Fruit fly (Drosophila melanogaster) whole organism, wandering third instar larva: ENCODE data around the gene BRWD3.
A peak's percentile ranks its signal among the peaks of the same experiment; 100 is the strongest.

Experiments used
- Abd-B ChIP-seq: fragments of >200 bp; optimal IDR thresholded peaks from 2 replicates; lab custom pipeline; 2017; ENCODE audit warnings: missing biosample characterization, missing genetic modification characterization
- CG32264 ChIP-seq: fragments of 200-800 bp; sonication (Bioruptor generic); optimal IDR thresholded peaks from 2 replicates; lab custom pipeline; 2016; ENCODE audit warnings: missing biosample characterization, missing genetic modification characterization
- Dfd ChIP-seq: fragments of >200 bp; optimal IDR thresholded peaks from 2 replicates; lab custom pipeline; 2017; ENCODE audit warnings: missing biosample characterization, missing genetic modification characterization
- Dif ChIP-seq: fragments of 200-275, 200-300 bp; sonication (Bioruptor generic); optimal IDR thresholded peaks from 2 replicates; lab custom pipeline; 2018; ENCODE audit warnings: missing biosample characterization, missing genetic modification characterization; ENCODE audit not compliant: partially characterized antibody
- GATAd ChIP-seq: sonication (Bioruptor generic); optimal IDR thresholded peaks from 2 replicates; lab custom pipeline; 2016; ENCODE audit warnings: missing biosample characterization, missing genetic modification characterization
- HLH106 ChIP-seq: fragments of 200-800 bp; optimal IDR thresholded peaks from 3 replicates; lab custom pipeline; 2019; ENCODE audit warnings: missing biosample characterization, mild to moderate bottlenecking, missing genetic modification characterization, moderate library complexity
- Hnf4 ChIP-seq: fragments of 200-800 bp; sonication (Bioruptor generic); optimal IDR thresholded peaks from 2 replicates; lab custom pipeline; 2016; ENCODE audit warnings: missing biosample characterization, mild to moderate bottlenecking, missing genetic modification characterization
- Hr83 ChIP-seq: fragments of 200-300 bp; sonication (Bioruptor generic); optimal IDR thresholded peaks from 2 replicates; lab custom pipeline; 2016; ENCODE audit warnings: missing biosample characterization, mild to moderate bottlenecking, missing genetic modification characterization, moderate library complexity; ENCODE audit not compliant: poor library complexity, severe bottlenecking
- Jra ChIP-seq: sonication (Bioruptor generic); optimal IDR thresholded peaks from 2 replicates; lab custom pipeline; 2016; ENCODE audit warnings: missing biosample characterization, missing genetic modification characterization
- Mio ChIP-seq: sonication (Bioruptor generic); optimal IDR thresholded peaks from 2 replicates; lab custom pipeline; 2016; ENCODE audit warnings: missing biosample characterization, missing genetic modification characterization
- Myc ChIP-seq: fragments of >200 bp; optimal IDR thresholded peaks from 2 replicates; lab custom pipeline; 2017
- OdsH ChIP-seq: fragments of 200-800 bp; sonication (Bioruptor generic); optimal IDR thresholded peaks from 2 replicates; lab custom pipeline; 2016; ENCODE audit warnings: missing biosample characterization, mild to moderate bottlenecking, missing genetic modification characterization
- Rel ChIP-seq, 2 experiments: fragments of 200-800 bp; sonication (Bioruptor generic) in 1 of 2; optimal IDR thresholded peaks; 2 replicates in 1 of 2; 3 replicates in 1 of 2; lab custom pipeline; 2016 to 2019; ENCODE audit warnings: mild to moderate bottlenecking in 2 of 2, missing biosample characterization in 2 of 2, missing genetic modification characterization in 2 of 2, moderate library complexity in 1 of 2
- Sp1 ChIP-seq: fragments of 200-800 bp; sonication (Bioruptor generic); optimal IDR thresholded peaks from 3 replicates; lab custom pipeline; 2019; ENCODE audit warnings: missing biosample characterization, mild to moderate bottlenecking, missing genetic modification characterization, moderate library complexity
- Vsx2 ChIP-seq: fragments of 200-300, 225-300 bp; sonication (Bioruptor generic); optimal IDR thresholded peaks from 2 replicates; lab custom pipeline; 2018; ENCODE audit warnings: missing biosample characterization, missing genetic modification characterization; ENCODE audit not compliant: partially characterized antibody
- br ChIP-seq: fragments of 200-800 bp; sonication (Bioruptor generic); optimal IDR thresholded peaks from 2 replicates; lab custom pipeline; 2016; ENCODE audit warnings: missing biosample characterization, missing genetic modification characterization
- brk ChIP-seq: fragments of 200-800 bp; sonication (Bioruptor generic); optimal IDR thresholded peaks from 2 replicates; lab custom pipeline; 2016; ENCODE audit warnings: missing biosample characterization, mild to moderate bottlenecking, missing genetic modification characterization
- dl ChIP-seq, 2 experiments: fragments of 175-275, 200-275 bp in 1 of 2; fragments of 200-275 bp in 1 of 2; sonication (Bioruptor generic); optimal IDR thresholded peaks; lab custom pipeline; 2018; ENCODE audit warnings: mild to moderate bottlenecking in 2 of 2, missing biosample characterization in 2 of 2, missing genetic modification characterization in 2 of 2, moderate library complexity in 2 of 2; ENCODE audit not compliant: partially characterized antibody in 2 of 2, insufficient read depth in 1 of 2
- ey ChIP-seq: fragments of 200-800 bp; sonication (Bioruptor generic); optimal IDR thresholded peaks from 2 replicates; lab custom pipeline; 2016; ENCODE audit warnings: missing biosample characterization, missing genetic modification characterization
- foxo ChIP-seq, 2 experiments: fragments of 200-800 bp; sonication (Bioruptor generic); optimal IDR thresholded peaks; 2 replicates in 1 of 2; 3 replicates in 1 of 2; lab custom pipeline; 2016 to 2017; ENCODE audit warnings: missing biosample characterization in 2 of 2, missing genetic modification characterization in 2 of 2
- fru ChIP-seq: fragments of 200-800 bp; sonication (Bioruptor generic); optimal IDR thresholded peaks from 3 replicates; lab custom pipeline; 2016; ENCODE audit warnings: missing biosample characterization, mild to moderate bottlenecking, missing genetic modification characterization
- h ChIP-seq: fragments of 200-800 bp; sonication (Bioruptor generic); optimal IDR thresholded peaks from 3 replicates; lab custom pipeline; 2016; ENCODE audit warnings: missing biosample characterization, mild to moderate bottlenecking, missing genetic modification characterization
- jim ChIP-seq: fragments of 175-275, 200-325 bp; sonication (Bioruptor generic); optimal IDR thresholded peaks from 2 replicates; lab custom pipeline; 2016; ENCODE audit warnings: missing biosample characterization, mild to moderate bottlenecking, missing genetic modification characterization
- lola ChIP-seq: fragments of >200 bp; optimal IDR thresholded peaks from 2 replicates; lab custom pipeline; 2017; ENCODE audit warnings: missing biosample characterization, missing genetic modification characterization
- sage ChIP-seq: fragments of 200-800 bp; sonication (Bioruptor generic); optimal IDR thresholded peaks from 2 replicates; lab custom pipeline; 2016; ENCODE audit warnings: missing biosample characterization, mild to moderate bottlenecking, missing genetic modification characterization
- tai ChIP-seq: sonication (Bioruptor generic); optimal IDR thresholded peaks from 2 replicates; lab custom pipeline; 2016; ENCODE audit warnings: missing biosample characterization, missing genetic modification characterization
- usp ChIP-seq: fragments of >200 bp; optimal IDR thresholded peaks from 2 replicates; lab custom pipeline; 2017; ENCODE audit warnings: missing biosample characterization, missing genetic modification characterization

BRWD3 gene

DNA sequence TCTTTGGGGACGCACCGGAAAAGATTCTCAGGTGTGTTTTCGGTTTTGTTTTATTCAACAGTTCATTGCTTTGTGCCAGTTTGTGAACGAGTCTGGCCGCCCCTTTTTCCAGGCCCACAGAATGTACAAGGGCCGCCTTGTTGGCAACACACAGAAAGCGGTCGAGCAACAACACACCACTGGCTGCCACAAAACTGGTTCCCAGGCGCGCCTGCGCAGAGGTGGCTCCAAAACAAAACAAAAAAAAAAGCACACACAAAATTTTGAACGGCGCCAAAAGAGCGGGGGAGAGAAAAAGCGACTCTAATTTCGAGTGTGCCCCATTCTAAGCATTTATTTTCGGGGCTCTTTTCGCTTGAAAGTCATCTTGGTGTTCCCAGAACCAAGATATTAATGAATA is 19.7 kb upstream of the BRWD3 start:
- TF ChIP-seq Dif = peak; percentile 7
- TF ChIP-seq Hr83 = peak; percentile 29
- no peak for TF ChIP-seq foxo (GFP tag; optimal IDR thresholded peaks at IDR 0.05; lab: Kevin White, UChicago)
- TF ChIP-seq Vsx2 (GFP tag; lab: Kevin White, UChicago) = peak; percentile 19

dm6 chr3R:24301520-24301919 is 17.3 kb upstream of the BRWD3 start:
- TF ChIP-seq Abd-B (GFP tag; lab: Kevin White, UChicago) (no peak), foxo (GFP tag; optimal IDR thresholded peaks at IDR 0.05; lab: Kevin White, UChicago) (peak in 1 of 2 experiments; percentile 32), fru (GFP tag; lab: Kevin White, UChicago) (no peak), Dfd (GFP tag; lab: Kevin White, UChicago) (no peak), Hr83 (peak; percentile 88), dl (GFP tag; optimal IDR thresholded peaks at IDR 0.05; lab: Kevin White, UChicago; ENCODE audit: insufficient read depth in 1 of 2, partially characterized antibody in 2 of 2) (no peak), Myc (lab: Kevin White, UChicago) (no peak), GATAd (no peak), jim (GFP tag; lab: Kevin White, UChicago) (no peak), HLH106 (tag; lab: Kevin White, UChicago) (no peak), tai (GFP tag; lab: Kevin White, UChicago) (no peak), OdsH (GFP tag; lab: Kevin White, UChicago) (peak; percentile 1), Jra (GFP tag; lab: Kevin White, UChicago) (no peak), CG32264 (no peak), sage (no peak), br (GFP tag; lab: Kevin White, UChicago) (no peak), lola (GFP tag; lab: Kevin White, UChicago) (no peak)

DNA sequence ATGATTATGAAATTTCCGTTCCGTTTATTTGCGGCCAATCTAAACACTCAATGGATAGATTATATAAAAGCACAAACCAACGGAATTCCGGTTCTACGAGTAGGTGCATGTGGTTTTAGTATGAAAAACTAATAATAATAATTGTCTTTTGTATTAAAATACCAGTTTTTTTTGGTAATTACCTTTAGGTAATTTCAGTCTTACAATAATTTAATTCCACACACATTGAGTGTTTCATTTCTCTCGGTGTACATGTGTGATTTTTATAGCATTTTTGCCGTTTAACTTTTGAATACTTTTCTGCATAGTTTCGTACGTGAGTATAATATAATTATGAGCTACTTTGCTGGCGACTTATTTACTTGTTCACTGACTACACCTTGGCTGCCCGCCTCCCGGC is 15.7 kb upstream of the BRWD3 start:
- TF ChIP-seq br (GFP tag; lab: Kevin White, UChicago) (no peak), dl (GFP tag; optimal IDR thresholded peaks at IDR 0.05; lab: Kevin White, UChicago; ENCODE audit: insufficient read depth in 1 of 2, partially characterized antibody in 2 of 2) (no peak), foxo (GFP tag; optimal IDR thresholded peaks at IDR 0.05; lab: Kevin White, UChicago) (no peak)

DNA sequence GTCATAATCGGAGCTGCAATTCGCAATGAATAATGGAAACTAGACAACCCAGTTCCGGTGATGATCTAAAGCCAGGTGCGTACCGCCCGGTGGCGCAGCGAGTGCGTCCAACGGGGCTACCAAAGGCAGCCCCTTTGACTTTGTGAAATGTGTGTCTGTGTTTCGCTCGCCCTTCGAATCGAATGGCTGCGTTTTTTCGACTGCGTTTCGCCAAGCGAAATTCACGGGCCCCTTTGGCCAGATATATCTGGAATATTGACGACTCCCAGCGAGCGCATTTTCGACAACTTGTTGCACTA is 232 bp downstream of the BRWD3 start:
- no peak for TF ChIP-seq usp (GFP tag; lab: Kevin White, UChicago)
- TF ChIP-seq Hr83 = no peak
- TF ChIP-seq h (GFP tag; lab: Kevin White, UChicago) = no peak
- no peak for TF ChIP-seq lola (GFP tag; lab: Kevin White, UChicago)
- TF ChIP-seq sage = no peak
- no peak for TF ChIP-seq OdsH (GFP tag; lab: Kevin White, UChicago)

dm6 chr3R:24319632-24320341 is 987 bp downstream of the BRWD3 start:
- no peak for TF ChIP-seq brk (GFP tag; lab: Kevin White, UChicago)
- no peak for TF ChIP-seq Hr83
- no peak for TF ChIP-seq Rel (GFP tag; optimal IDR thresholded peaks at IDR 0.05; lab: Kevin White, UChicago)
- peak; percentile 87 for TF ChIP-seq Rel (tag; optimal IDR thresholded peaks at IDR 0.05; lab: Kevin White, UChicago)
- TF ChIP-seq ey (GFP tag; lab: Kevin White, UChicago) = no peak
- TF ChIP-seq Dif = no peak
- TF ChIP-seq dl (GFP tag; optimal IDR thresholded peaks at IDR 0.05; lab: Kevin White, UChicago; ENCODE audit: insufficient read depth in 1 of 2, partially characterized antibody in 2 of 2) = no peak
- TF ChIP-seq Jra (GFP tag; lab: Kevin White, UChicago) = no peak
- TF ChIP-seq, all 38 proteins: peak for 1

DNA sequence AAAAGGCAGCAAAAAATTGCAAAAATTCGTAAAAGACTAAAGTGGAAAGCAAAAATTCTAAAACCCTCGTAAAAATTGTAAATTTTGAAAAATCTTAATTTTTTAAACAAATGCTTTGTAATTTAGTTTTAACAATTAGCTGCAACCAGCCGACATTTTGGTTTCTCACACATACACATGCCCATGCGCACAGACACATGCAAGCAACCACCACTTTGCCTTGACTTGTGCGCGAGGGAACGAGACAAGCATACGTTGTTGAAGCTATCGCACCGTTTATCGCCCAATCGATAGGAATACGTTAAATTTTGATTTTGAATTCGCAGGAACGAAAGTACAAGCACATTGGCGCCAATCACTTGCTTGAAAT is 1.5 kb downstream of the BRWD3 start:
- TF ChIP-seq Myc (lab: Kevin White, UChicago) (no peak), Rel (GFP tag; optimal IDR thresholded peaks at IDR 0.05; lab: Kevin White, UChicago) (no peak), Rel (tag; optimal IDR thresholded peaks at IDR 0.05; lab: Kevin White, UChicago) (no peak), Sp1 (GFP tag; lab: Kevin White, UChicago) (no peak), Mio (GFP tag; lab: Kevin White, UChicago) (no peak), Hnf4 (no peak), Vsx2 (GFP tag; lab: Kevin White, UChicago) (peak; percentile 96), GATAd (no peak), Dif (no peak)
